Fruit fly (Drosophila melanogaster) whole organism, prepupa: ENCODE data around the gene CG4951.
A peak's percentile ranks its signal among the peaks of the same experiment; 100 is the strongest.

Experiments used
- Blimp-1 ChIP-seq: fragments of 200-800 bp; sonication (Bioruptor generic); optimal IDR thresholded peaks from 3 replicates; lab custom pipeline; 2017; ENCODE audit warnings: missing biosample characterization, missing genetic modification characterization, mild to moderate bottlenecking, moderate library complexity, missing genetic modification reagents
- CG10631 ChIP-seq: fragments of 200-800 bp; sonication (Bioruptor generic); optimal IDR thresholded peaks from 2 replicates; lab custom pipeline; 2016; ENCODE audit warnings: missing biosample characterization, missing genetic modification characterization
- CG10669 ChIP-seq: fragments of 200-800 bp; sonication (Bioruptor generic); optimal IDR thresholded peaks from 3 replicates; lab custom pipeline; 2018; ENCODE audit warnings: missing biosample characterization, mild to moderate bottlenecking, missing genetic modification characterization, moderate library complexity
- CG11762 ChIP-seq: fragments of 200-800 bp; sonication (Bioruptor generic); optimal IDR thresholded peaks from 3 replicates; lab custom pipeline; 2016; ENCODE audit warnings: missing biosample characterization, missing genetic modification characterization; ENCODE audit not compliant: insufficient read depth
- CG11902 ChIP-seq: fragments of 200-800 bp; sonication (Bioruptor generic); optimal IDR thresholded peaks from 3 replicates; lab custom pipeline; 2016; ENCODE audit warnings: missing biosample characterization, missing genetic modification characterization
- CG15336 ChIP-seq: fragments of 200-800 bp; sonication (Bioruptor generic); IDR thresholded peaks from 2 replicates; pipeline ENCODE4 v1.3.6; 2022; ENCODE audit warnings: missing biosample characterization, missing genetic modification characterization
- CG1621 ChIP-seq: fragments of 200-800 bp; sonication (Bioruptor generic); optimal IDR thresholded peaks from 3 replicates; lab custom pipeline; 2018; ENCODE audit warnings: missing biosample characterization, mild to moderate bottlenecking, missing genetic modification characterization
- CG16779 ChIP-seq: fragments of 200-800 bp; sonication (Bioruptor generic); optimal IDR thresholded peaks from 3 replicates; lab custom pipeline; 2017; ENCODE audit warnings: missing biosample characterization, mild to moderate bottlenecking, missing genetic modification characterization
- CG31627 ChIP-seq: fragments of 200-800 bp; sonication (Bioruptor generic); optimal IDR thresholded peaks from 3 replicates; lab custom pipeline; 2016; ENCODE audit warnings: missing biosample characterization, missing genetic modification characterization
- CG32006 ChIP-seq: fragments of 200-800 bp; sonication (Bioruptor generic); optimal IDR thresholded peaks from 3 replicates; lab custom pipeline; 2017; ENCODE audit warnings: missing biosample characterization, mild to moderate bottlenecking, missing genetic modification characterization
- CG34406 ChIP-seq: fragments of 200-800 bp; sonication (Bioruptor generic); optimal IDR thresholded peaks from 3 replicates; lab custom pipeline; 2016; ENCODE audit warnings: missing biosample characterization, missing genetic modification characterization
- CG3919 ChIP-seq: fragments of 200-800 bp; sonication (Bioruptor generic); optimal IDR thresholded peaks from 3 replicates; lab custom pipeline; 2016; ENCODE audit warnings: missing biosample characterization, missing genetic modification characterization
- CG4318 ChIP-seq: fragments of 200-800 bp; sonication (Bioruptor generic); optimal IDR thresholded peaks from 3 replicates; lab custom pipeline; 2017; ENCODE audit warnings: missing biosample characterization, mild to moderate bottlenecking, missing genetic modification characterization
- CG6163 ChIP-seq: fragments of 200-800 bp; sonication (Bioruptor generic); IDR thresholded peaks from 3 replicates; pipeline ENCODE4 v1.3.6; 2022; ENCODE audit warnings: missing biosample characterization, missing genetic modification characterization
- CG6276 ChIP-seq: fragments of 200-800 bp; sonication (Bioruptor generic); optimal IDR thresholded peaks from 2 replicates; lab custom pipeline; 2017; ENCODE audit warnings: missing biosample characterization, mild to moderate bottlenecking, missing genetic modification characterization
- CG6792 ChIP-seq: fragments of 200-800 bp; sonication (Bioruptor generic); optimal IDR thresholded peaks from 3 replicates; lab custom pipeline; 2016; ENCODE audit warnings: missing biosample characterization, missing genetic modification characterization
- CG6808 ChIP-seq: fragments of 200-800 bp; sonication (Bioruptor generic); optimal IDR thresholded peaks from 3 replicates; lab custom pipeline; 2017; ENCODE audit warnings: missing biosample characterization, missing genetic modification characterization, mild to moderate bottlenecking, moderate library complexity, missing genetic modification reagents
- CG6854 ChIP-seq: fragments of 200-800 bp; sonication (Bioruptor generic); optimal IDR thresholded peaks from 2 replicates; lab custom pipeline; 2017; ENCODE audit warnings: missing biosample characterization, mild to moderate bottlenecking, missing genetic modification characterization
- CG7368 ChIP-seq: fragments of 200-800 bp; sonication (Bioruptor generic); optimal IDR thresholded peaks from 3 replicates; lab custom pipeline; 2016; ENCODE audit warnings: missing biosample characterization, missing genetic modification characterization
- CG8119 ChIP-seq: fragments of 200-800 bp; sonication (Bioruptor generic); IDR thresholded peaks from 3 replicates; pipeline ENCODE4 v1.3.6; 2022; ENCODE audit warnings: missing biosample characterization, missing genetic modification characterization
- CG8319 ChIP-seq: fragments of 200-800 bp; sonication (Bioruptor generic); optimal IDR thresholded peaks from 3 replicates; lab custom pipeline; 2016; ENCODE audit warnings: missing biosample characterization, missing genetic modification characterization
- CG8632 ChIP-seq: fragments of 200-800 bp; sonication (Bioruptor generic); optimal IDR thresholded peaks from 3 replicates; lab custom pipeline; 2016; ENCODE audit warnings: missing biosample characterization, missing genetic modification characterization
- CG9139 ChIP-seq: fragments of 200-800 bp; sonication (Bioruptor generic); optimal IDR thresholded peaks from 3 replicates; lab custom pipeline; 2017; ENCODE audit warnings: missing biosample characterization, mild to moderate bottlenecking, missing genetic modification characterization
- Eip75B ChIP-seq: fragments of 200-800 bp; sonication (Bioruptor generic); optimal IDR thresholded peaks from 3 replicates; lab custom pipeline; 2016; ENCODE audit warnings: missing biosample characterization, missing genetic modification characterization
- Eip78C ChIP-seq: fragments of 200-800 bp; sonication (Bioruptor generic); peaks from one replicate; lab custom pipeline; 2016; ENCODE audit warnings: missing biosample characterization, missing genetic modification characterization
- Eip93F ChIP-seq: fragments of 200-800 bp; sonication (Bioruptor generic); optimal IDR thresholded peaks from 2 replicates; lab custom pipeline; 2016; ENCODE audit warnings: missing biosample characterization, mild to moderate bottlenecking, missing genetic modification characterization
- Ets21C ChIP-seq: fragments of 200-800 bp; sonication (Bioruptor generic); optimal IDR thresholded peaks from 3 replicates; lab custom pipeline; 2016; ENCODE audit warnings: missing biosample characterization, missing genetic modification characterization
- Ets96B ChIP-seq: fragments of 200-800 bp; optimal IDR thresholded peaks from 2 replicates; lab custom pipeline; 2019; ENCODE audit warnings: missing biosample characterization, mild to moderate bottlenecking, missing genetic modification characterization, moderate library complexity
- Gug ChIP-seq: fragments of 200-800 bp; sonication (Bioruptor generic); IDR thresholded peaks from 2 replicates; pipeline ENCODE4 v1.3.6; 2022; ENCODE audit warnings: missing biosample characterization, missing genetic modification characterization
- Hr38 ChIP-seq: sonication (Bioruptor generic); optimal IDR thresholded peaks from 2 replicates; lab custom pipeline; 2016; ENCODE audit warnings: missing biosample characterization, missing genetic modification characterization
- Hr4 ChIP-seq: fragments of 200-800 bp; sonication (Bioruptor generic); optimal IDR thresholded peaks from 3 replicates; lab custom pipeline; 2016; ENCODE audit warnings: missing biosample characterization, missing genetic modification characterization
- OdsH ChIP-seq: fragments of 200-800 bp; sonication (Bioruptor generic); optimal IDR thresholded peaks from 3 replicates; lab custom pipeline; 2016; ENCODE audit warnings: missing biosample characterization, missing genetic modification characterization
- Smox ChIP-seq: fragments of 200-800 bp; sonication (Bioruptor generic); optimal IDR thresholded peaks from 3 replicates; lab custom pipeline; 2016; ENCODE audit warnings: missing biosample characterization, missing genetic modification characterization
- Sox102F ChIP-seq: fragments of 200-800 bp; sonication (Bioruptor generic); optimal IDR thresholded peaks from 2 replicates; lab custom pipeline; 2016; ENCODE audit warnings: missing biosample characterization, mild to moderate bottlenecking, missing genetic modification characterization
- Sox14 ChIP-seq: fragments of 200-800 bp; sonication (Bioruptor generic); optimal IDR thresholded peaks from 3 replicates; lab custom pipeline; 2016; ENCODE audit warnings: missing biosample characterization, missing genetic modification characterization
- achi ChIP-seq: fragments of 200-800 bp; sonication (Bioruptor generic); optimal IDR thresholded peaks from 3 replicates; lab custom pipeline; 2016; ENCODE audit warnings: missing biosample characterization, missing genetic modification characterization
- acj6 ChIP-seq: fragments of 200-800 bp; sonication (Bioruptor generic); optimal IDR thresholded peaks from 3 replicates; lab custom pipeline; 2016; ENCODE audit warnings: missing biosample characterization, missing genetic modification characterization
- cyc ChIP-seq: fragments of 200-800 bp; sonication (Bioruptor generic); optimal IDR thresholded peaks from 3 replicates; lab custom pipeline; 2016; ENCODE audit warnings: missing biosample characterization, missing genetic modification characterization
- dac ChIP-seq: fragments of 200-800 bp; sonication (Bioruptor generic); optimal IDR thresholded peaks from 2 replicates; lab custom pipeline; 2017; ENCODE audit warnings: missing biosample characterization, mild to moderate bottlenecking, missing genetic modification characterization
- dsx ChIP-seq: fragments of 200-800 bp; optimal IDR thresholded peaks from 3 replicates; lab custom pipeline; 2019; ENCODE audit warnings: missing biosample characterization, mild to moderate bottlenecking, missing genetic modification characterization, moderate library complexity; ENCODE audit not compliant: poor library complexity, severe bottlenecking
- esn ChIP-seq: fragments of 200-800 bp; sonication (Bioruptor generic); optimal IDR thresholded peaks from 2 replicates; lab custom pipeline; 2016; ENCODE audit warnings: missing biosample characterization, mild to moderate bottlenecking, missing genetic modification characterization, moderate library complexity
- fd59A ChIP-seq: fragments of 200-800 bp; sonication (Bioruptor generic); optimal IDR thresholded peaks from 2 replicates; lab custom pipeline; 2017; ENCODE audit warnings: missing biosample characterization, mild to moderate bottlenecking, missing genetic modification characterization, missing genetic modification reagents
- fd85E ChIP-seq: fragments of 200-800 bp; sonication (Bioruptor generic); optimal IDR thresholded peaks from 3 replicates; lab custom pipeline; 2016; ENCODE audit warnings: missing biosample characterization, missing genetic modification characterization
- fkh ChIP-seq: fragments of 200-800 bp; sonication (Bioruptor generic); optimal IDR thresholded peaks from 3 replicates; lab custom pipeline; 2017; ENCODE audit warnings: missing biosample characterization, mild to moderate bottlenecking, missing genetic modification characterization, moderate library complexity
- lz ChIP-seq: fragments of 200-800 bp; sonication (Bioruptor generic); optimal IDR thresholded peaks from 3 replicates; lab custom pipeline; 2016; ENCODE audit warnings: missing biosample characterization, missing genetic modification characterization
- net ChIP-seq: fragments of 200-800 bp; sonication (Bioruptor generic); optimal IDR thresholded peaks from 3 replicates; lab custom pipeline; 2016; ENCODE audit warnings: missing biosample characterization, missing genetic modification characterization
- pdm3 ChIP-seq: fragments of 200-800 bp; sonication (Bioruptor generic); optimal IDR thresholded peaks from 3 replicates; lab custom pipeline; 2016; ENCODE audit warnings: missing biosample characterization, missing genetic modification characterization
- salr ChIP-seq, 2 experiments: fragments of 200-800 bp; sonication (Bioruptor generic); optimal IDR thresholded peaks; 3 replicates each; lab custom pipeline; 2016 to 2018; ENCODE audit warnings: missing biosample characterization in 2 of 2, missing genetic modification characterization in 2 of 2, mild to moderate bottlenecking in 1 of 2
- ss ChIP-seq, 2 experiments: fragments of 200-800 bp; sonication (Bioruptor generic); optimal IDR thresholded peaks; 2 replicates in 1 of 2; 3 replicates in 1 of 2; lab custom pipeline; 2017 to 2018; ENCODE audit warnings: mild to moderate bottlenecking in 2 of 2, missing biosample characterization in 2 of 2, missing genetic modification characterization in 2 of 2, moderate library complexity in 1 of 2
- svp ChIP-seq: fragments of 200-800 bp; sonication (Bioruptor generic); peaks from one replicate; lab custom pipeline; 2016; ENCODE audit warnings: missing biosample characterization, missing genetic modification characterization
- topi ChIP-seq: fragments of 200-800 bp; sonication (Bioruptor generic); optimal IDR thresholded peaks from 3 replicates; lab custom pipeline; 2016; ENCODE audit warnings: missing biosample characterization, missing genetic modification characterization
- vri ChIP-seq: fragments of 200-800 bp; sonication (Bioruptor generic); optimal IDR thresholded peaks from 3 replicates; lab custom pipeline; 2016; ENCODE audit warnings: missing biosample characterization, mild to moderate bottlenecking, missing genetic modification characterization

The CG4951 gene

DNA sequence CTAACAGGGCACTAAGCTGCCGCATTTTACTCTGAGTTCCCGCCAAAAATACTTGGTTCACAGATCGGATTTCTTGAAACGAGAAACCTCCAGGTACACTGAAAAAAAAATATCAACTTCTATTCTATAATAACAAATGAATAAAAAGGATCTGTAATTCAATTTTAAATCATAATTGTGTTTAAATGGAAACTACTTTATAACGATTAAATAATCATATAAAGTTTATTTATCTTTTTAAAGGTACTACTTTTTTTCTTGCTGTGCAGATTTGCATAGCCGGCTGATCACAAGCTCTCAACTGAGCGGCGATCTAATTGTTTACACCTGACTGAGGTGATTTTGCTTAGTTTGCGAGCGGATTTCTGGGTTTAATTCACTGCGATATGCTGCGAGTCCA lies 33.4 kb upstream of the CG4951 start:
- TF ChIP-seq dac (GFP tag; lab: Kevin White, UChicago), result peak; percentile 43
- TF ChIP-seq CG6163, result peak; percentile 62; the same call in 1 of the 3 replicates
- peak; percentile 40 for TF ChIP-seq CG6792
- peak; percentile 31 for TF ChIP-seq fkh (GFP tag; lab: Kevin White, UChicago)
- peak; percentile 32 for TF ChIP-seq CG10669 (GFP tag; lab: Kevin White, UChicago)
- peak; percentile 10 for TF ChIP-seq Sox14
- TF ChIP-seq vri (GFP tag; lab: Kevin White, UChicago), result no peak
- peak; percentile 63 for TF ChIP-seq CG4318 (GFP tag; lab: Kevin White, UChicago)
- TF ChIP-seq CG34406 (GFP tag; lab: Kevin White, UChicago), result peak; percentile 7
- TF ChIP-seq esn, result no peak
- no peak for TF ChIP-seq CG31627 (GFP tag; lab: Kevin White, UChicago)
- TF ChIP-seq dsx (GFP tag; lab: Kevin White, UChicago), result no peak
- TF ChIP-seq salr (GFP tag; optimal IDR thresholded peaks at IDR 0.05; lab: Kevin White, UChicago), result peak in 1 of 2 experiments; percentile 52
- peak; percentile 80 for TF ChIP-seq Eip78C
- TF ChIP-seq fd59A, result no peak
- TF ChIP-seq CG15336 (GFP tag; lab: Robert Waterston, UW), result peak; percentile 88
- peak; percentile 42 for TF ChIP-seq CG6276 (GFP tag; lab: Kevin White, UChicago)
- no peak for TF ChIP-seq Hr38 (GFP tag; lab: Kevin White, UChicago)
- no peak for TF ChIP-seq CG8319
- peak; percentile 51 for TF ChIP-seq CG10631
- TF ChIP-seq CG7368 (GFP tag; lab: Kevin White, UChicago), result no peak
- no peak for TF ChIP-seq CG9139
- TF ChIP-seq Smox (GFP tag; lab: Kevin White, UChicago), result peak; percentile 30
- TF ChIP-seq CG1621 (tag; lab: Kevin White, UChicago), result no peak
- no peak for TF ChIP-seq Sox102F (GFP tag; lab: Kevin White, UChicago)
- peak; percentile 32 for TF ChIP-seq topi
- TF ChIP-seq Ets21C (GFP tag; lab: Kevin White, UChicago), result no peak
- no peak for TF ChIP-seq lz
- no peak for TF ChIP-seq CG6854 (GFP tag; lab: Kevin White, UChicago)
- peak; percentile 49 for TF ChIP-seq CG3919 (GFP tag; lab: Kevin White, UChicago)
- TF ChIP-seq CG8632 (GFP tag; lab: Kevin White, UChicago), result peak; percentile 46
- peak; percentile 27 for TF ChIP-seq Ets96B (tag; lab: Kevin White, UChicago)
- TF ChIP-seq OdsH (GFP tag; lab: Kevin White, UChicago), result peak; percentile 60
- peak; percentile 61 for TF ChIP-seq Hr4 (GFP tag; lab: Kevin White, UChicago)
- no peak for TF ChIP-seq fd85E (GFP tag; lab: Kevin White, UChicago)
- TF ChIP-seq acj6 (GFP tag; lab: Kevin White, UChicago), result peak; percentile 49
- TF ChIP-seq Eip93F (GFP tag; lab: Kevin White, UChicago), result no peak
- TF ChIP-seq CG11902, result no peak
- no peak for TF ChIP-seq CG16779
- TF ChIP-seq ss (GFP tag; optimal IDR thresholded peaks at IDR 0.05; lab: Kevin White, UChicago), result no peak
- TF ChIP-seq cyc (GFP tag; lab: Kevin White, UChicago), result no peak
- TF ChIP-seq CG8119 (GFP tag; lab: Robert Waterston, UW), result peak; percentile 86
- peak; percentile 13 for TF ChIP-seq CG11762
- TF ChIP-seq achi (GFP tag; lab: Kevin White, UChicago), result peak; percentile 53
- peak; percentile 56 for TF ChIP-seq svp (GFP tag; lab: Kevin White, UChicago)
- TF ChIP-seq pdm3 (GFP tag; lab: Kevin White, UChicago), result peak; percentile 44
- no peak for TF ChIP-seq CG6808 (GFP tag; lab: Kevin White, UChicago)
- peak; percentile 57 for TF ChIP-seq Gug (GFP tag; lab: Robert Waterston, UW)
- peak; percentile 3 for TF ChIP-seq Eip75B
- TF ChIP-seq net (GFP tag; lab: Kevin White, UChicago), result peak; percentile 31
- TF ChIP-seq CG32006 (GFP tag; lab: Kevin White, UChicago), result peak; percentile 84
- TF ChIP-seq Blimp-1 (GFP tag; lab: Kevin White, UChicago), result no peak
